Fruit fly (Drosophila melanogaster) whole organism, prepupa: ENCODE results near the gene CG6937.

ENCODE experiments used
- Blimp-1 ChIP-seq: fragments of 200-800 bp; sonication (Bioruptor generic); optimal IDR thresholded peaks from 3 replicates; lab custom pipeline; 2017; ENCODE audit warnings: missing biosample characterization, missing genetic modification characterization, mild to moderate bottlenecking, moderate library complexity, missing genetic modification reagents
- CG16779 ChIP-seq: fragments of 200-800 bp; sonication (Bioruptor generic); optimal IDR thresholded peaks from 3 replicates; lab custom pipeline; 2017; ENCODE audit warnings: missing biosample characterization, mild to moderate bottlenecking, missing genetic modification characterization
- CG31627 ChIP-seq: fragments of 200-800 bp; sonication (Bioruptor generic); optimal IDR thresholded peaks from 3 replicates; lab custom pipeline; 2016; ENCODE audit warnings: missing biosample characterization, missing genetic modification characterization
- CG8319 ChIP-seq: fragments of 200-800 bp; sonication (Bioruptor generic); optimal IDR thresholded peaks from 3 replicates; lab custom pipeline; 2016; ENCODE audit warnings: missing biosample characterization, missing genetic modification characterization
- Eip78C ChIP-seq: fragments of 200-800 bp; sonication (Bioruptor generic); peaks from one replicate; lab custom pipeline; 2016; ENCODE audit warnings: missing biosample characterization, missing genetic modification characterization
- Sox102F ChIP-seq: fragments of 200-800 bp; sonication (Bioruptor generic); optimal IDR thresholded peaks from 2 replicates; lab custom pipeline; 2016; ENCODE audit warnings: missing biosample characterization, mild to moderate bottlenecking, missing genetic modification characterization
- net ChIP-seq: fragments of 200-800 bp; sonication (Bioruptor generic); optimal IDR thresholded peaks from 3 replicates; lab custom pipeline; 2016; ENCODE audit warnings: missing biosample characterization, missing genetic modification characterization
- salr ChIP-seq, 2 experiments: fragments of 200-800 bp; sonication (Bioruptor generic); optimal IDR thresholded peaks; 3 replicates each; lab custom pipeline; 2016 to 2018; ENCODE audit warnings: missing biosample characterization in 2 of 2, missing genetic modification characterization in 2 of 2, mild to moderate bottlenecking in 1 of 2

- no peak for TF ChIP-seq net (GFP tag; lab: Kevin White, UChicago)
- no peak for TF ChIP-seq Blimp-1 (GFP tag; lab: Kevin White, UChicago)
- TF ChIP-seq CG8319, result no peak
- peak; percentile 32 for TF ChIP-seq Eip78C (GFP tag; lab: Kevin White, UChicago)
- TF ChIP-seq salr (GFP tag; optimal IDR thresholded peaks at IDR 0.05; lab: Kevin White, UChicago), result no peak
- TF ChIP-seq CG16779 (tag; lab: Kevin White, UChicago), result no peak
- no peak for TF ChIP-seq Sox102F (GFP tag; lab: Kevin White, UChicago)
- TF ChIP-seq CG31627 (GFP tag; lab: Kevin White, UChicago), result no peak
Observed at dm6 chr3R:22632980-22633379, 48.4 kb downstream of the CG6937 start.
